Worm (Caenorhabditis elegans) whole organism, L1 larva: ENCODE data around the gene brf-1.
A peak's percentile ranks its signal among the peaks of the same experiment; 100 is the strongest.

Experiments
- C04F5.9 ChIP-seq: sonication (generic microtip); optimal IDR thresholded peaks from 2 replicates; lab custom pipeline; 2016; ENCODE audit warnings: missing genetic modification characterization, missing compliant biosample characterization
- C34B4.2 ChIP-seq: sonication (generic microtip); optimal IDR thresholded peaks from 2 replicates; lab custom pipeline; 2017; ENCODE audit warnings: mild to moderate bottlenecking, missing genetic modification characterization, missing compliant biosample characterization
- F16B12.6 ChIP-seq: fragments of 150-350 bp; optimal IDR thresholded peaks from 2 replicates; lab custom pipeline; 2014; ENCODE audit warnings: missing biosample characterization, missing genetic modification characterization
- Y116A8C.19 ChIP-seq: sonication (generic microtip); optimal IDR thresholded peaks from 2 replicates; lab custom pipeline; 2016; ENCODE audit warnings: missing compliant biosample characterization, missing genetic modification characterization, borderline replicate concordance
- aly-2 ChIP-seq: fragments of 150-350 bp; optimal IDR thresholded peaks from 2 replicates; lab custom pipeline; 2014; ENCODE audit warnings: missing biosample characterization, missing genetic modification characterization
- ama-1 ChIP-seq: fragments of 150-350 bp; optimal IDR thresholded peaks from 2 replicates; lab custom pipeline; 2014
- blmp-1 ChIP-seq: fragments of 150-350 bp; optimal IDR thresholded peaks from 2 replicates; lab custom pipeline; 2014; ENCODE audit warnings: missing biosample characterization, missing genetic modification characterization
- ceh-63 ChIP-seq: fragments of 200-800 bp; sonication (Bioruptor generic); optimal IDR thresholded peaks from 2 replicates; lab custom pipeline; 2018; ENCODE audit warnings: mild to moderate bottlenecking, missing genetic modification characterization, missing compliant biosample characterization
- ceh-88 ChIP-seq: fragments of 200-800 bp; sonication (Bioruptor generic); IDR thresholded peaks from 2 replicates; pipeline ENCODE4 v1.3.6; 2022; ENCODE audit warnings: missing genetic modification characterization, missing compliant biosample characterization
- ces-1 ChIP-seq: fragments of 150-350 bp; optimal IDR thresholded peaks from 2 replicates; lab custom pipeline; 2014; ENCODE audit warnings: missing biosample characterization, missing genetic modification reagents, missing genetic modification characterization
- dpl-1 ChIP-seq, 3 experiments: fragments of 150-350 bp in 2 of 3; sonication (generic microtip) in 1 of 3; optimal IDR thresholded peaks; 2 replicates each; lab custom pipeline; 2014 to 2017; ENCODE audit warnings: missing biosample characterization in 3 of 3, missing genetic modification characterization in 3 of 3, missing genetic modification reagents in 3 of 3
- dsc-1 ChIP-seq: sonication (generic microtip); optimal IDR thresholded peaks from 2 replicates; lab custom pipeline; 2016; ENCODE audit warnings: mild to moderate bottlenecking, missing genetic modification characterization, missing compliant biosample characterization
- efl-1 ChIP-seq, 4 experiments: fragments of 150-350 bp; optimal IDR thresholded peaks in 3 of 4; peaks in 1 of 4; 1 replicate in 1 of 4; 2 replicates in 3 of 4; lab custom pipeline; 2014; ENCODE audit warnings: missing biosample characterization in 2 of 4, missing genetic modification characterization in 2 of 4, missing genetic modification reagents in 2 of 4
- egl-27 ChIP-seq, 2 experiments: fragments of 150-350 bp in 1 of 2; sonication (generic microtip); optimal IDR thresholded peaks; 3 replicates each; lab custom pipeline; 2017 to 2018; ENCODE audit warnings: missing biosample characterization in 2 of 2, missing genetic modification characterization in 2 of 2, missing genetic modification reagents in 2 of 2
- elt-3 ChIP-seq, 6 experiments: fragments of 150-350 bp in 1 of 6; sonication (generic microtip); optimal IDR thresholded peaks; 2 replicates each; lab custom pipeline; 2017 to 2018; ENCODE audit warnings: missing biosample characterization in 6 of 6, missing genetic modification characterization in 6 of 6, inconsistent platforms in 1 of 6
- ets-5 ChIP-seq: fragments of 200-800 bp; sonication (Bioruptor generic); IDR thresholded peaks from 2 replicates; pipeline ENCODE4 v1.3.6; 2022; ENCODE audit warnings: missing genetic modification characterization, missing compliant biosample characterization
- fkh-4 ChIP-seq: sonication (generic microtip); optimal IDR thresholded peaks from 2 replicates; lab custom pipeline; 2016; ENCODE audit warnings: missing compliant biosample characterization, missing genetic modification characterization, borderline replicate concordance
- fos-1 ChIP-seq: fragments of 150-350 bp; optimal IDR thresholded peaks from 2 replicates; lab custom pipeline; 2014; ENCODE audit warnings: missing biosample characterization, missing genetic modification characterization
- hlh-17 ChIP-seq: fragments of 200-800 bp; sonication (Bioruptor generic); optimal IDR thresholded peaks from 2 replicates; lab custom pipeline; 2018; ENCODE audit warnings: missing genetic modification characterization, mild to moderate bottlenecking, missing compliant biosample characterization, moderate library complexity, borderline replicate concordance
- hlh-4 ChIP-seq: sonication (generic microtip); optimal IDR thresholded peaks from 2 replicates; lab custom pipeline; 2016; ENCODE audit warnings: mild to moderate bottlenecking, missing genetic modification characterization, missing compliant biosample characterization
- isw-1 ChIP-seq: fragments of 200-800 bp; sonication (Bioruptor generic); IDR thresholded peaks from 2 replicates; pipeline ENCODE4 v1.3.6; 2022; ENCODE audit warnings: missing genetic modification characterization, missing compliant biosample characterization
- jun-1 ChIP-seq: fragments of 150-350 bp; optimal IDR thresholded peaks from 2 replicates; lab custom pipeline; 2014; ENCODE audit warnings: missing biosample characterization, missing genetic modification reagents, missing genetic modification characterization
- lin-14 ChIP-seq: fragments of 200-800 bp; sonication (Bioruptor generic); optimal IDR thresholded peaks from 2 replicates; lab custom pipeline; 2018; ENCODE audit warnings: mild to moderate bottlenecking, missing genetic modification characterization, moderate library complexity, missing compliant biosample characterization
- lin-15B ChIP-seq: fragments of 150-350 bp; sonication (generic microtip); optimal IDR thresholded peaks from 3 replicates; lab custom pipeline; 2014; ENCODE audit warnings: missing biosample characterization, missing genetic modification characterization
- lin-39 ChIP-seq: fragments of 150-350 bp; optimal IDR thresholded peaks from 2 replicates; lab custom pipeline; 2014; ENCODE audit warnings: missing biosample characterization, missing genetic modification reagents, missing genetic modification characterization
- mab-9 ChIP-seq: fragments of 200-800 bp; sonication (Bioruptor generic); IDR thresholded peaks from 2 replicates; pipeline ENCODE4 v1.3.6; 2022; ENCODE audit warnings: missing genetic modification reagents, missing genetic modification characterization, missing compliant biosample characterization
- mdl-1 ChIP-seq, 2 experiments: fragments of 150-350 bp; optimal IDR thresholded peaks; 2 replicates each; lab custom pipeline; 2014 to 2017; ENCODE audit warnings: missing biosample characterization in 2 of 2, missing genetic modification characterization in 2 of 2, inconsistent platforms in 1 of 2
- mef-2 ChIP-seq: fragments of 150-350 bp; optimal IDR thresholded peaks from 2 replicates; lab custom pipeline; 2014; ENCODE audit warnings: missing biosample characterization, missing genetic modification characterization
- mep-1 ChIP-seq: fragments of 150-350 bp; optimal IDR thresholded peaks from 2 replicates; lab custom pipeline; 2014; ENCODE audit warnings: missing biosample characterization, missing genetic modification characterization
- nhr-12 ChIP-seq: sonication (generic microtip); optimal IDR thresholded peaks from 2 replicates; lab custom pipeline; 2017; ENCODE audit warnings: missing biosample characterization, missing genetic modification characterization
- nhr-19 ChIP-seq: fragments of 200-800 bp; sonication (Bioruptor generic); conservative IDR thresholded peaks from 2 replicates; pipeline ENCODE4 v1.3.6; 2022; ENCODE audit warnings: missing genetic modification characterization, missing compliant biosample characterization
- nhr-28 ChIP-seq: fragments of 150-350 bp; optimal IDR thresholded peaks from 2 replicates; lab custom pipeline; 2014; ENCODE audit warnings: missing biosample characterization, missing genetic modification characterization
- nhr-47 ChIP-seq: sonication (generic microtip); optimal IDR thresholded peaks from 2 replicates; lab custom pipeline; 2016; ENCODE audit warnings: mild to moderate bottlenecking, missing genetic modification characterization, moderate library complexity, missing compliant biosample characterization
- nhr-71 ChIP-seq: sonication (generic microtip); optimal IDR thresholded peaks from 2 replicates; lab custom pipeline; 2016; ENCODE audit warnings: mild to moderate bottlenecking, missing genetic modification characterization, moderate library complexity, missing compliant biosample characterization
- nhr-77 ChIP-seq: fragments of 150-350 bp; optimal IDR thresholded peaks from 2 replicates; lab custom pipeline; 2014; ENCODE audit warnings: missing biosample characterization, missing genetic modification characterization
- nhr-85 ChIP-seq: sonication (generic microtip); peaks from one replicate; lab custom pipeline; 2016; ENCODE audit warnings: missing genetic modification characterization, inconsistent platforms, missing compliant biosample characterization
- nhr-90 ChIP-seq: sonication (generic microtip); optimal IDR thresholded peaks from 2 replicates; lab custom pipeline; 2016; ENCODE audit warnings: mild to moderate bottlenecking, missing genetic modification characterization, missing compliant biosample characterization; ENCODE audit not compliant: poor library complexity
- pag-3 ChIP-seq: sonication (generic microtip); optimal IDR thresholded peaks from 2 replicates; lab custom pipeline; 2017; ENCODE audit warnings: missing genetic modification characterization, mild to moderate bottlenecking, missing compliant biosample characterization, antibody characterized with exemption, borderline replicate concordance; ENCODE audit not compliant: insufficient read depth
- skn-1 ChIP-seq: fragments of 150-350 bp; optimal IDR thresholded peaks from 2 replicates; lab custom pipeline; 2014; ENCODE audit warnings: missing biosample characterization, missing genetic modification characterization
- snpc-4 ChIP-seq: fragments of 150-350 bp; optimal IDR thresholded peaks from 2 replicates; lab custom pipeline; 2014; ENCODE audit warnings: missing biosample characterization, missing genetic modification characterization
- snu-23 ChIP-seq: sonication (generic microtip); optimal IDR thresholded peaks from 2 replicates; lab custom pipeline; 2016; ENCODE audit warnings: missing genetic modification characterization, missing compliant biosample characterization
- sox-4 ChIP-seq: sonication (generic microtip); optimal IDR thresholded peaks from 2 replicates; lab custom pipeline; 2016; ENCODE audit warnings: missing genetic modification characterization, missing compliant biosample characterization
- sptf-1 ChIP-seq: fragments of 150-350 bp; optimal IDR thresholded peaks from 2 replicates; lab custom pipeline; 2014; ENCODE audit warnings: missing biosample characterization, missing genetic modification characterization
- unc-130 ChIP-seq: fragments of 150-350 bp; optimal IDR thresholded peaks from 2 replicates; lab custom pipeline; 2017; ENCODE audit warnings: missing biosample characterization, missing genetic modification characterization, inconsistent platforms
- unc-30 ChIP-seq: sonication (generic microtip); optimal IDR thresholded peaks from 2 replicates; lab custom pipeline; 2017; ENCODE audit warnings: missing biosample characterization, missing genetic modification characterization
- unc-62 ChIP-seq: fragments of 150-350 bp; optimal IDR thresholded peaks from 2 replicates; lab custom pipeline; 2014; ENCODE audit warnings: missing biosample characterization, missing genetic modification reagents, missing genetic modification characterization
- unc-86 ChIP-seq: sonication (generic microtip); optimal IDR thresholded peaks from 2 replicates; lab custom pipeline; 2016; ENCODE audit warnings: missing genetic modification characterization, missing compliant biosample characterization
- unc-98 ChIP-seq: fragments of 200-800 bp; sonication (Bioruptor generic); IDR thresholded peaks from 2 replicates; pipeline ENCODE4 v1.3.6; 2022; ENCODE audit warnings: missing genetic modification characterization, missing compliant biosample characterization
- vab-15 ChIP-seq: sonication (generic microtip); optimal IDR thresholded peaks from 2 replicates; lab custom pipeline; 2017; ENCODE audit warnings: missing genotype, mild to moderate bottlenecking, missing genetic modification characterization, missing compliant biosample characterization
- xbp-1 ChIP-seq: sonication (generic microtip); optimal IDR thresholded peaks from 2 replicates; lab custom pipeline; 2016; ENCODE audit warnings: missing genetic modification characterization, missing compliant biosample characterization
- zag-1 ChIP-seq: fragments of 150-350 bp; optimal IDR thresholded peaks from 2 replicates; lab custom pipeline; 2014; ENCODE audit warnings: missing biosample characterization, missing genetic modification characterization
- zip-4 ChIP-seq: fragments of 200-800 bp; sonication (Bioruptor generic); optimal IDR thresholded peaks from 2 replicates; lab custom pipeline; 2018; ENCODE audit warnings: mild to moderate bottlenecking, missing genetic modification characterization, moderate library complexity, missing compliant biosample characterization
- ztf-11 ChIP-seq, 2 experiments: sonication (generic microtip); optimal IDR thresholded peaks; 2 replicates each; lab custom pipeline; 2016 to 2017; ENCODE audit warnings: missing genetic modification characterization in 2 of 2, missing biosample characterization in 1 of 2, missing compliant biosample characterization in 1 of 2
- ztf-4 ChIP-seq: fragments of 150-350 bp; optimal IDR thresholded peaks from 2 replicates; lab custom pipeline; 2014; ENCODE audit warnings: missing biosample characterization, missing genetic modification characterization

Gene brf-1

ce11 chrII:7287709-7288108, 17.9 kb upstream of the brf-1 start (continued):
- no peak for TF ChIP-seq fos-1
- no peak for TF ChIP-seq sox-4
- TF ChIP-seq C04F5.9 (tag; lab: Kevin White, UChicago): no peak
- TF ChIP-seq aly-2 (tag; lab: Kevin White, UChicago): no peak
- no peak for TF ChIP-seq ets-5 (GFP tag; lab: Robert Waterston, UW)
- no peak for TF ChIP-seq unc-98 (GFP tag; lab: Robert Waterston, UW)
- no peak for TF ChIP-seq jun-1 (tag; lab: Kevin White, UChicago)
- TF ChIP-seq nhr-77 (tag; lab: Kevin White, UChicago): no peak
- TF ChIP-seq snu-23 (GFP tag; lab: Kevin White, UChicago): no peak
- peak; percentile 0 for TF ChIP-seq skn-1 (tag; lab: Kevin White, UChicago)
- no peak for TF ChIP-seq efl-1 (optimal IDR thresholded peaks at IDR 0.05; lab: Kevin White, UChicago)
- TF ChIP-seq efl-1 (GFP tag; optimal IDR thresholded peaks at IDR 0.05 in 1 of 2; lab: Kevin White, UChicago): peak in 1 of 2 experiments; percentile 82
- no peak for TF ChIP-seq zag-1 (tag; lab: Kevin White, UChicago)
- TF ChIP-seq unc-30 (tag; lab: Kevin White, UChicago): no peak
- no peak for TF ChIP-seq ztf-4
- TF ChIP-seq ama-1 (lab: Kevin White, UChicago): no peak
- no peak for TF ChIP-seq snpc-4 (tag; lab: Kevin White, UChicago)
- TF ChIP-seq nhr-19 (GFP tag; lab: Robert Waterston, UW): peak; percentile 47
- TF ChIP-seq elt-3 (tag; optimal IDR thresholded peaks at IDR 0.05; lab: Kevin White, UChicago): peak in 5 of 6 experiments; percentile 50 to 97 (median 72)
- no peak for TF ChIP-seq isw-1 (GFP tag; lab: Robert Waterston, UW)
- no peak for TF ChIP-seq fkh-4
- TF ChIP-seq dsc-1: no peak
- no peak for TF ChIP-seq unc-86 (tag; lab: Kevin White, UChicago)
- no peak for TF ChIP-seq egl-27 (tag; optimal IDR thresholded peaks at IDR 0.05; lab: Kevin White, UChicago)
- no peak for TF ChIP-seq lin-39 (tag; lab: Kevin White, UChicago)
- TF ChIP-seq zip-4: peak; percentile 14
- no peak for TF ChIP-seq ces-1
- no peak for TF ChIP-seq vab-15 (tag; lab: Kevin White, UChicago)
- TF ChIP-seq dpl-1 (GFP tag; optimal IDR thresholded peaks at IDR 0.05; lab: Kevin White, UChicago): no peak
- no peak for TF ChIP-seq unc-130 (tag; lab: Kevin White, UChicago)
- no peak for TF ChIP-seq C34B4.2 (tag; lab: Kevin White, UChicago)
- TF ChIP-seq ztf-11 (tag; optimal IDR thresholded peaks at IDR 0.05; lab: Kevin White, UChicago): no peak
- TF ChIP-seq ceh-63: no peak
- no peak for TF ChIP-seq nhr-28 (tag; lab: Kevin White, UChicago)
- TF ChIP-seq lin-14 (GFP tag; lab: Kevin White, UChicago): peak; percentile 59
- peak; percentile 47 for TF ChIP-seq nhr-90
- TF ChIP-seq mep-1 (tag; lab: Kevin White, UChicago): no peak
- TF ChIP-seq F16B12.6: no peak
- no peak for TF ChIP-seq nhr-47 (tag; lab: Kevin White, UChicago)
- TF ChIP-seq blmp-1: peak; percentile 37
- TF ChIP-seq nhr-85: peak; percentile 77
- no peak for TF ChIP-seq mef-2 (tag; lab: Kevin White, UChicago)
- no peak for TF ChIP-seq ceh-88 (GFP tag; lab: Robert Waterston, UW)
- TF ChIP-seq hlh-4: no peak
- no peak for TF ChIP-seq unc-62 (GFP tag; lab: Kevin White, UChicago)
- no peak for TF ChIP-seq hlh-17
- TF ChIP-seq nhr-71 (tag; lab: Kevin White, UChicago): no peak
- TF ChIP-seq sptf-1 (tag; lab: Kevin White, UChicago): no peak
- TF ChIP-seq pag-3: no peak
- TF ChIP-seq Y116A8C.19: no peak
- TF ChIP-seq mab-9: no peak
- TF ChIP-seq nhr-12 (tag; lab: Kevin White, UChicago): no peak
- no peak for TF ChIP-seq xbp-1 (tag; lab: Kevin White, UChicago)
- no peak for TF ChIP-seq mdl-1 (tag; optimal IDR thresholded peaks at IDR 0.05; lab: Kevin White, UChicago)
- no peak for TF ChIP-seq lin-15B (tag; lab: Kevin White, UChicago)
